Fruit fly (Drosophila melanogaster) whole organism, embryonic: Measurements from ENCODE around the gene CG17646.

Source experiments
- Antp ChIP-seq: fragments of 200-800 bp; sonication (Bioruptor generic); optimal IDR thresholded peaks from 3 replicates; lab custom pipeline; 2016; ENCODE audit warnings: missing biosample characterization, missing genetic modification characterization
- Atf6 ChIP-seq: fragments of 200-800 bp; sonication (Bioruptor generic); IDR thresholded peaks from 2 replicates; pipeline ENCODE4 v1.3.6; 2022; ENCODE audit warnings: missing biosample characterization, missing genetic modification characterization
- CG10209 ChIP-seq: fragments of 200-800 bp; sonication (Bioruptor generic); optimal IDR thresholded peaks from 3 replicates; lab custom pipeline; 2017; ENCODE audit warnings: missing biosample characterization, mild to moderate bottlenecking, missing genetic modification characterization, missing genetic modification reagents
- CG11456 ChIP-seq: fragments of 200-800 bp; sonication (Bioruptor generic); IDR thresholded peaks from 3 replicates; pipeline ENCODE4 v1.3.6; 2022; ENCODE audit warnings: missing biosample characterization, missing genetic modification characterization
- CG15269 ChIP-seq: fragments of 200-800 bp; sonication (Bioruptor generic); optimal IDR thresholded peaks from 2 replicates; lab custom pipeline; 2018; ENCODE audit warnings: missing biosample characterization, mild to moderate bottlenecking, missing genetic modification characterization, moderate library complexity
- CG1603 ChIP-seq: fragments of 200-800 bp; sonication (Bioruptor generic); optimal IDR thresholded peaks from 2 replicates; lab custom pipeline; 2019; ENCODE audit warnings: missing biosample characterization, mild to moderate bottlenecking, missing genetic modification characterization, moderate library complexity
- CG17186 ChIP-seq: fragments of 200-800 bp; sonication (Bioruptor generic); optimal IDR thresholded peaks from 3 replicates; lab custom pipeline; 2017; ENCODE audit warnings: missing biosample characterization, missing genetic modification reagents, missing genetic modification characterization
- CG18619 ChIP-seq: fragments of 200-800 bp; sonication (Bioruptor generic); optimal IDR thresholded peaks from 3 replicates; lab custom pipeline; 2017; ENCODE audit warnings: missing biosample characterization, mild to moderate bottlenecking, missing genetic modification characterization
- CG2889 ChIP-seq: fragments of 200-800 bp; sonication (Bioruptor generic); IDR thresholded peaks from 3 replicates; pipeline ENCODE4 v1.3.6; 2022; ENCODE audit warnings: missing biosample characterization, missing genetic modification characterization
- CG33213 ChIP-seq: fragments of 200-800 bp; sonication (Bioruptor generic); optimal IDR thresholded peaks from 3 replicates; lab custom pipeline; 2016; ENCODE audit warnings: missing biosample characterization, missing genetic modification characterization
- CG33557 ChIP-seq: fragments of 200-800 bp; sonication (Bioruptor generic); optimal IDR thresholded peaks from 2 replicates; lab custom pipeline; 2019; ENCODE audit warnings: missing biosample characterization, mild to moderate bottlenecking, missing genetic modification characterization, moderate library complexity
- CG4282 ChIP-seq: fragments of 200-800 bp; sonication (Bioruptor generic); optimal IDR thresholded peaks from 2 replicates; lab custom pipeline; 2016; ENCODE audit warnings: missing biosample characterization, missing genetic modification characterization
- CG4617 ChIP-seq: fragments of 200-800 bp; sonication (Bioruptor generic); optimal IDR thresholded peaks from 3 replicates; lab custom pipeline; 2016; ENCODE audit warnings: missing biosample characterization, missing genetic modification characterization, borderline replicate concordance
- CG6175 ChIP-seq: fragments of 200-800 bp; sonication (Bioruptor generic); IDR thresholded peaks from 3 replicates; pipeline ENCODE4 v1.3.6; 2022; ENCODE audit warnings: missing biosample characterization, missing genetic modification characterization
- CG6813 ChIP-seq: fragments of 200-800 bp; sonication (Bioruptor generic); optimal IDR thresholded peaks from 2 replicates; lab custom pipeline; 2017; ENCODE audit warnings: missing biosample characterization, missing genetic modification characterization, mild to moderate bottlenecking, moderate library complexity, missing genetic modification reagents
- CG6854 ChIP-seq: fragments of 200-800 bp; sonication (Bioruptor generic); optimal IDR thresholded peaks from 3 replicates; lab custom pipeline; 2017; ENCODE audit warnings: missing biosample characterization, mild to moderate bottlenecking, missing genetic modification characterization
- CG8924 ChIP-seq: fragments of 200-800 bp; optimal IDR thresholded peaks from 3 replicates; lab custom pipeline; 2019; ENCODE audit warnings: missing biosample characterization, mild to moderate bottlenecking, missing genetic modification characterization, moderate library complexity
- Camta ChIP-seq: fragments of 200-800 bp; sonication (Bioruptor generic); optimal IDR thresholded peaks from 2 replicates; lab custom pipeline; 2016; ENCODE audit warnings: missing biosample characterization, missing genetic modification characterization
- E2f2 ChIP-seq: fragments of 200-800 bp; sonication (Bioruptor generic); IDR thresholded peaks from 2 replicates; pipeline ENCODE4 v1.3.6; 2022; ENCODE audit warnings: missing biosample characterization, missing genetic modification characterization
- Fer1 ChIP-seq: fragments of 200-800 bp; sonication (Bioruptor generic); optimal IDR thresholded peaks from 2 replicates; lab custom pipeline; 2017; ENCODE audit warnings: missing biosample characterization, mild to moderate bottlenecking, missing genetic modification characterization
- H2.0 ChIP-seq: fragments of 200-800 bp; sonication (Bioruptor generic); IDR thresholded peaks from 2 replicates; pipeline ENCODE4 v1.3.6; 2022; ENCODE audit warnings: missing biosample characterization, missing genetic modification characterization
- HLH4C ChIP-seq: fragments of 200-800 bp; sonication (Bioruptor generic); IDR thresholded peaks from 3 replicates; pipeline ENCODE4 v1.3.6; 2022; ENCODE audit warnings: missing biosample characterization, missing genetic modification characterization; ENCODE audit not compliant: partially characterized antibody
- Lim3 ChIP-seq: fragments of 200-800 bp; sonication (Bioruptor generic); IDR thresholded peaks from 2 replicates; pipeline ENCODE4 v1.3.6; 2022; ENCODE audit warnings: missing biosample characterization, missing genetic modification characterization
- Mad ChIP-seq: fragments of 200-800 bp; sonication (Bioruptor generic); optimal IDR thresholded peaks from 2 replicates; lab custom pipeline; 2016; ENCODE audit warnings: missing biosample characterization, missing genetic modification characterization
- Max ChIP-seq: fragments of 200-800 bp; sonication (Bioruptor generic); optimal IDR thresholded peaks from 2 replicates; lab custom pipeline; 2016; ENCODE audit warnings: missing biosample characterization, mild to moderate bottlenecking, missing genetic modification characterization
- NC2β ChIP-seq: fragments of 200-800 bp; sonication (Bioruptor generic); optimal IDR thresholded peaks from 2 replicates; lab custom pipeline; 2016; ENCODE audit warnings: missing biosample characterization, missing genetic modification characterization
- NfI ChIP-seq: fragments of 200-800 bp; sonication (Bioruptor generic); optimal IDR thresholded peaks from 3 replicates; lab custom pipeline; 2018; ENCODE audit warnings: missing biosample characterization, mild to moderate bottlenecking, missing genetic modification characterization, moderate library complexity
- Sox102F ChIP-seq: fragments of 200-800 bp; sonication (Bioruptor generic); optimal IDR thresholded peaks from 2 replicates; lab custom pipeline; 2018; ENCODE audit warnings: missing biosample characterization, mild to moderate bottlenecking, missing genetic modification characterization, moderate library complexity
- ac ChIP-seq: fragments of 200-800 bp; sonication (Bioruptor generic); optimal IDR thresholded peaks from 3 replicates; lab custom pipeline; 2017; ENCODE audit warnings: missing biosample characterization, mild to moderate bottlenecking, missing genetic modification characterization
- amos ChIP-seq: fragments of 200-800 bp; sonication (Bioruptor generic); IDR thresholded peaks from 2 replicates; pipeline ENCODE4 v1.3.6; 2022; ENCODE audit warnings: missing biosample characterization, missing genetic modification characterization; ENCODE audit not compliant: partially characterized antibody
- ato ChIP-seq: fragments of 200-800 bp; sonication (Bioruptor generic); IDR thresholded peaks from 2 replicates; pipeline ENCODE4 v1.3.6; 2022; ENCODE audit warnings: missing biosample characterization, missing genetic modification characterization; ENCODE audit not compliant: partially characterized antibody
- br ChIP-seq: fragments of >200 bp; optimal IDR thresholded peaks from 2 replicates; lab custom pipeline; 2017
- cato ChIP-seq: fragments of 200-800 bp; sonication (Bioruptor generic); optimal IDR thresholded peaks from 2 replicates; lab custom pipeline; 2016; ENCODE audit warnings: missing biosample characterization, missing genetic modification characterization, borderline replicate concordance
- emc ChIP-seq: fragments of 200-800 bp; sonication (Bioruptor generic); optimal IDR thresholded peaks from 2 replicates; lab custom pipeline; 2016; ENCODE audit warnings: missing biosample characterization, missing genetic modification characterization
- fd102C ChIP-seq: fragments of 200-800 bp; sonication (Bioruptor generic); optimal IDR thresholded peaks from 2 replicates; lab custom pipeline; 2018; ENCODE audit warnings: missing biosample characterization, mild to moderate bottlenecking, missing genetic modification characterization, moderate library complexity
- gcm2 ChIP-seq: fragments of 200-800 bp; sonication (Bioruptor generic); optimal IDR thresholded peaks from 2 replicates; lab custom pipeline; 2016; ENCODE audit warnings: missing biosample characterization, missing genetic modification characterization
- gro ChIP-seq: fragments of 200-800 bp; sonication (Bioruptor generic); optimal IDR thresholded peaks from 2 replicates; lab custom pipeline; 2016; ENCODE audit warnings: missing biosample characterization, missing genetic modification characterization
- kah ChIP-seq: fragments of 200-800 bp; sonication (Bioruptor generic); optimal IDR thresholded peaks from 2 replicates; lab custom pipeline; 2018; ENCODE audit warnings: missing biosample characterization, mild to moderate bottlenecking, missing genetic modification characterization
- maf-S ChIP-seq: fragments of 200-800 bp; sonication (Bioruptor generic); optimal IDR thresholded peaks from 2 replicates; lab custom pipeline; 2016; ENCODE audit warnings: missing biosample characterization, missing genetic modification characterization
- oc ChIP-seq: fragments of 200-800 bp; sonication (Bioruptor generic); optimal IDR thresholded peaks from 2 replicates; lab custom pipeline; 2018; ENCODE audit warnings: missing biosample characterization, mild to moderate bottlenecking, missing genetic modification characterization, moderate library complexity
- pan ChIP-seq, 4 experiments: fragments of >200 bp in 3 of 4; fragments of 200-800 bp in 1 of 4; sonication (Bioruptor generic) in 1 of 4; optimal IDR thresholded peaks in 3 of 4; IDR thresholded peaks in 1 of 4; 2 replicates each; pipeline versions ENCODE4 v1.3.6 to Lab custom; 2017 to 2022; ENCODE audit warnings: missing biosample characterization in 2 of 4, missing genetic modification characterization in 2 of 4, mixed read lengths in 1 of 4
- psq ChIP-seq: fragments of 200-800 bp; sonication (Bioruptor generic); optimal IDR thresholded peaks from 2 replicates; lab custom pipeline; 2017; ENCODE audit warnings: missing biosample characterization, missing genetic modification characterization
- scrt ChIP-seq: fragments of 200-800 bp; sonication (Bioruptor generic); optimal IDR thresholded peaks from 2 replicates; lab custom pipeline; 2018; ENCODE audit warnings: missing biosample characterization, mild to moderate bottlenecking, missing genetic modification characterization, moderate library complexity
- seq ChIP-seq: fragments of 200-800 bp; sonication (Bioruptor generic); IDR thresholded peaks from 2 replicates; pipeline ENCODE4 v1.3.6; 2022; ENCODE audit warnings: missing biosample characterization, missing genetic modification characterization
- sim ChIP-seq: fragments of 200-800 bp; sonication (Bioruptor generic); IDR thresholded peaks from 2 replicates; pipeline ENCODE4 v1.3.6; 2022; ENCODE audit warnings: missing biosample characterization, missing genetic modification characterization
- tap ChIP-seq: fragments of 200-800 bp; optimal IDR thresholded peaks from 3 replicates; lab custom pipeline; 2019; ENCODE audit warnings: missing biosample characterization, mild to moderate bottlenecking, missing genetic modification characterization, moderate library complexity
- tio ChIP-seq: fragments of 200-800 bp; sonication (Bioruptor generic); optimal IDR thresholded peaks from 2 replicates; lab custom pipeline; 2017; ENCODE audit warnings: missing biosample characterization, missing genetic modification characterization, inconsistent platforms
- zfh1 ChIP-seq: fragments of 200-800 bp; sonication (Bioruptor generic); IDR thresholded peaks from 3 replicates; pipeline ENCODE4 v1.3.6; 2022; ENCODE audit warnings: missing biosample characterization, missing genetic modification characterization

The CG17646 gene

DNA sequence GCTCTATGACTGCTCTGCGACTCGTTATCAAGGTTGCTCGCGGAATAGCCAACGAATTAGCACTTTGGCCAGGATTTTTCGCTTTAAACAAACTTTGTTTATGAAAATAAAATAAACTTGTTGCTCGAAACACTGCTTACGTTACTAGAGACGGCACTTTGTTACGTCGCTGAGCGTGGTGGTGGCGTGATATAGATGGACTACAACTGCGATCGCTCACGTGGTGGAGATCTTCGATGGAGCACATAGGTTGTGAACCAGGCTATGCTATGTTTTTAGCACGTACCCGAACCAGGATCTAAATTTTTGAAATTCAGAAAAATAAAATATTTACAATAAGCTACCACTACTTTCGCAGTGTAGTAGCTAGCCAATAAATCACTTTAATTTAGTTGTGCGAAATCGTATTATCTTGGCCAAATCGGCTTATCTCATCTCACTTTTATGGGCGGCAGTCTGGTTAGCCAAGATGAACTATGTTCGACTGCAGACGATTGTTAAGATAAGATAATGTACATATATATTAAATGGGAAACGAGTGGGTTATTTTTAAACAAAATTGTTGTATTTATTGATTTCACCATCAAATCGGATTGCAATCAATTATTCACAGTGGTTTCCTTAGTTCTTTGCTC, 16.5 kb upstream of the CG17646 start, which contains the start of gene frtz (continued):
- TF ChIP-seq ac (GFP tag; lab: Kevin White, UChicago) (no peak), CG11456 (GFP tag; lab: Robert Waterston, UW) (no peak), CG4617 (GFP tag; lab: Kevin White, UChicago) (peak; percentile 53), CG33213 (peak; percentile 21), CG8924 (tag; lab: Kevin White, UChicago) (peak; percentile 5), HLH4C (GFP tag; lab: Robert Waterston, UW) (peak; percentile 63), Camta (no peak), CG18619 (no peak), fd102C (no peak), CG6854 (GFP tag; lab: Kevin White, UChicago) (no peak), Sox102F (no peak), H2.0 (GFP tag; lab: Robert Waterston, UW) (no peak), CG15269 (tag; lab: Kevin White, UChicago) (no peak), CG2889 (GFP tag; lab: Robert Waterston, UW) (no peak), tap (no peak), E2f2 (GFP tag; lab: Robert Waterston, UW) (peak; percentile 56), scrt (GFP tag; lab: Kevin White, UChicago) (peak; percentile 71), cato (GFP tag; lab: Kevin White, UChicago) (no peak), pan (optimal IDR thresholded peaks at IDR 0.05; lab: Kevin White, UChicago) (no peak), pan (GFP tag; optimal IDR thresholded peaks at IDR 0.05 in 1 of 2, IDR thresholded peaks at IDR 0.05 in 1 of 2) (no peak), maf-S (no peak), Fer1 (no peak), seq (GFP tag; lab: Robert Waterston, UW) (no peak), Lim3 (GFP tag; lab: Robert Waterston, UW) (no peak), ato (GFP tag; lab: Robert Waterston, UW) (no peak; the same call in 1 of the 2 replicates), CG10209 (no peak), Mad (GFP tag; lab: Kevin White, UChicago) (no peak), NC2β (no peak), zfh1 (peak; percentile 55; the same call in 1 of the 3 replicates), CG17186 (peak; percentile 3), CG33557 (GFP tag; lab: Kevin White, UChicago) (no peak), CG1603 (tag; lab: Kevin White, UChicago) (no peak), CG6813 (GFP tag; lab: Kevin White, UChicago) (no peak), br (lab: Kevin White, UChicago) (no peak), gro (GFP tag; lab: Kevin White, UChicago) (no peak), kah (no peak), tio (GFP tag; lab: Kevin White, UChicago) (no peak), Antp (no peak), NfI (GFP tag; lab: Kevin White, UChicago) (no peak), psq (no peak), Max (no peak), amos (GFP tag; lab: Robert Waterston, UW) (peak; percentile 91; the same call in 1 of the 2 replicates), CG4282 (no peak), Atf6 (GFP tag; lab: Robert Waterston, UW) (no peak), CG6175 (GFP tag; lab: Robert Waterston, UW) (no peak), gcm2 (GFP tag; lab: Kevin White, UChicago) (no peak), emc (GFP tag; lab: Kevin White, UChicago) (no peak), sim (no peak), oc (tag; lab: Kevin White, UChicago) (no peak)
